Fruit fly (Drosophila melanogaster) whole organism, embryonic: ENCODE measurements around the gene CG34303.
A peak's percentile ranks its signal among the peaks of the same experiment; 100 is the strongest.

Source experiments
- Ada2b ChIP-seq: fragments of 200-800 bp; sonication (Bioruptor generic); IDR thresholded peaks from 2 replicates; pipeline ENCODE4 v1.3.6; 2022; ENCODE audit warnings: missing biosample characterization, missing genetic modification characterization
- Asciz ChIP-seq: fragments of 200-800 bp; sonication (Bioruptor generic); optimal IDR thresholded peaks from 2 replicates; lab custom pipeline; 2017; ENCODE audit warnings: missing biosample characterization, mild to moderate bottlenecking, missing genetic modification characterization, missing genetic modification reagents
- Atf6 ChIP-seq: fragments of 200-800 bp; sonication (Bioruptor generic); IDR thresholded peaks from 2 replicates; pipeline ENCODE4 v1.3.6; 2022; ENCODE audit warnings: missing biosample characterization, missing genetic modification characterization
- Awh ChIP-seq: fragments of 200-800 bp; sonication (Bioruptor generic); IDR thresholded peaks from 2 replicates; pipeline ENCODE4, ENCODE4 v1.3.6; 2022; ENCODE audit warnings: missing biosample characterization, missing genetic modification characterization
- CG10209 ChIP-seq: fragments of 200-800 bp; sonication (Bioruptor generic); optimal IDR thresholded peaks from 3 replicates; lab custom pipeline; 2017; ENCODE audit warnings: missing biosample characterization, mild to moderate bottlenecking, missing genetic modification characterization, missing genetic modification reagents
- CG1024 ChIP-seq: fragments of 200-800 bp; sonication (Bioruptor generic); IDR thresholded peaks from 2 replicates; pipeline ENCODE4 v1.3.6; 2022; ENCODE audit warnings: missing biosample characterization, missing genetic modification characterization
- CG10321 ChIP-seq: fragments of 200-800 bp; sonication (Bioruptor generic); IDR thresholded peaks from 2 replicates; pipeline ENCODE4 v1.3.6; 2022; ENCODE audit warnings: missing biosample characterization, missing genetic modification characterization
- CG14667 ChIP-seq: fragments of 200-800 bp; sonication (Bioruptor generic); IDR thresholded peaks from 2 replicates; pipeline ENCODE4 v1.3.6; 2022; ENCODE audit warnings: missing biosample characterization, missing genetic modification characterization
- CG15073 ChIP-seq: fragments of 200-800 bp; sonication (Bioruptor generic); optimal IDR thresholded peaks from 2 replicates; lab custom pipeline; 2016; ENCODE audit warnings: missing biosample characterization, missing genetic modification characterization
- CG16779 ChIP-seq: fragments of 200-800 bp; sonication (Bioruptor generic); IDR thresholded peaks from 2 replicates; pipeline ENCODE4 v1.3.6; 2022; ENCODE audit warnings: missing biosample characterization, missing genetic modification characterization
- CG16863 ChIP-seq: fragments of 200-800 bp; sonication (Bioruptor generic); optimal IDR thresholded peaks from 3 replicates; lab custom pipeline; 2016; ENCODE audit warnings: missing biosample characterization, missing genetic modification characterization
- CG1792 ChIP-seq: fragments of 200-800 bp; sonication (Bioruptor generic); optimal IDR thresholded peaks from 2 replicates; lab custom pipeline; 2016; ENCODE audit warnings: missing biosample characterization, missing genetic modification characterization
- CG18599 ChIP-seq: fragments of 200-800 bp; sonication (Bioruptor generic); optimal IDR thresholded peaks from 3 replicates; lab custom pipeline; 2017; ENCODE audit warnings: missing biosample characterization, missing genetic modification characterization, mild to moderate bottlenecking, moderate library complexity, missing genetic modification reagents
- CG2120 ChIP-seq: fragments of 200-800 bp; sonication (Bioruptor generic); optimal IDR thresholded peaks from 3 replicates; lab custom pipeline; 2016; ENCODE audit warnings: missing biosample characterization, missing genetic modification characterization
- CG2199 ChIP-seq: fragments of 200-800 bp; sonication (Bioruptor generic); IDR thresholded peaks from 3 replicates; pipeline ENCODE4 v1.3.6; 2022; ENCODE audit warnings: missing biosample characterization, missing genetic modification characterization
- CG3065 ChIP-seq: fragments of 200-800 bp; sonication (Bioruptor generic); optimal IDR thresholded peaks from 2 replicates; lab custom pipeline; 2016; ENCODE audit warnings: missing biosample characterization, missing genetic modification characterization
- CG5953 ChIP-seq: fragments of 200-800 bp; sonication (Bioruptor generic); IDR thresholded peaks from 2 replicates; pipeline ENCODE4 v1.3.6; 2022; ENCODE audit warnings: missing biosample characterization, missing genetic modification characterization
- CG6689 ChIP-seq: fragments of 200-800 bp; sonication (Bioruptor generic); IDR thresholded peaks from 2 replicates; pipeline ENCODE4 v1.3.6; 2022; ENCODE audit warnings: missing biosample characterization, missing genetic modification characterization
- CG7745 ChIP-seq: fragments of 200-800 bp; sonication (Bioruptor generic); optimal IDR thresholded peaks from 2 replicates; lab custom pipeline; 2018; ENCODE audit warnings: missing biosample characterization, mild to moderate bottlenecking, missing genetic modification characterization, moderate library complexity
- CG9817 ChIP-seq: fragments of 200-800 bp; sonication (Bioruptor generic); optimal IDR thresholded peaks from 2 replicates; lab custom pipeline; 2018; ENCODE audit warnings: missing biosample characterization, mild to moderate bottlenecking, missing genetic modification characterization, moderate library complexity
- Camta ChIP-seq: fragments of 200-800 bp; sonication (Bioruptor generic); optimal IDR thresholded peaks from 2 replicates; lab custom pipeline; 2016; ENCODE audit warnings: missing biosample characterization, missing genetic modification characterization
- Doc3 ChIP-seq: fragments of 200-800 bp; sonication (Bioruptor generic); IDR thresholded peaks from 3 replicates; pipeline ENCODE4 v1.3.6; 2022; ENCODE audit warnings: missing biosample characterization, missing genetic modification characterization; ENCODE audit not compliant: partially characterized antibody
- E2f2 ChIP-seq: fragments of 200-800 bp; sonication (Bioruptor generic); IDR thresholded peaks from 2 replicates; pipeline ENCODE4 v1.3.6; 2022; ENCODE audit warnings: missing biosample characterization, missing genetic modification characterization
- Opbp ChIP-seq: fragments of 200-800 bp; sonication (Bioruptor generic); IDR thresholded peaks from 3 replicates; pipeline ENCODE4 v1.3.6; 2022; ENCODE audit warnings: missing biosample characterization, missing genetic modification characterization; ENCODE audit not compliant: partially characterized antibody
- Optix ChIP-seq: fragments of 200-800 bp; sonication (Bioruptor generic); IDR thresholded peaks from 3 replicates; pipeline ENCODE4 v1.3.6; 2022; ENCODE audit warnings: missing biosample characterization, missing genetic modification characterization
- Rx ChIP-seq: fragments of 200-800 bp; sonication (Bioruptor generic); IDR thresholded peaks from 2 replicates; pipeline ENCODE4 v1.3.6; 2022; ENCODE audit warnings: missing biosample characterization, missing genetic modification characterization
- Sox100B ChIP-seq: fragments of 200-800 bp; sonication (Bioruptor generic); optimal IDR thresholded peaks from 3 replicates; lab custom pipeline; 2018; ENCODE audit warnings: missing biosample characterization, mild to moderate bottlenecking, missing genetic modification characterization
- Stat92E ChIP-seq, 3 experiments: fragments of >200 bp in 2 of 3; fragments of 200-800 bp in 1 of 3; sonication (Bioruptor generic) in 1 of 3; optimal IDR thresholded peaks; 2 replicates each; lab custom pipeline; 2017 to 2019; ENCODE audit warnings: missing biosample characterization in 3 of 3, missing genetic modification characterization in 3 of 3, mild to moderate bottlenecking in 1 of 3, moderate library complexity in 1 of 3
- cato ChIP-seq: fragments of 200-800 bp; sonication (Bioruptor generic); optimal IDR thresholded peaks from 2 replicates; lab custom pipeline; 2016; ENCODE audit warnings: missing biosample characterization, missing genetic modification characterization, borderline replicate concordance
- crc ChIP-seq: fragments of 200-800 bp; sonication (Bioruptor generic); optimal IDR thresholded peaks from 2 replicates; lab custom pipeline; 2016; ENCODE audit warnings: missing biosample characterization, missing genetic modification characterization
- dmrt99B ChIP-seq: fragments of 200-800 bp; sonication (Bioruptor generic); optimal IDR thresholded peaks from 2 replicates; lab custom pipeline; 2018; ENCODE audit warnings: missing biosample characterization, mild to moderate bottlenecking, missing genetic modification characterization, moderate library complexity
- dysf ChIP-seq: fragments of 200-800 bp; sonication (Bioruptor generic); IDR thresholded peaks from 3 replicates; pipeline ENCODE4 v1.3.6; 2022; ENCODE audit warnings: missing biosample characterization, missing genetic modification characterization
- emc ChIP-seq: fragments of 200-800 bp; sonication (Bioruptor generic); optimal IDR thresholded peaks from 2 replicates; lab custom pipeline; 2016; ENCODE audit warnings: missing biosample characterization, missing genetic modification characterization
- fd3F ChIP-seq: fragments of 200-800 bp; sonication (Bioruptor generic); optimal IDR thresholded peaks from 2 replicates; lab custom pipeline; 2018; ENCODE audit warnings: missing biosample characterization, mild to moderate bottlenecking, missing genetic modification characterization, moderate library complexity
- fd96Cb ChIP-seq: fragments of 200-800 bp; sonication (Bioruptor generic); optimal IDR thresholded peaks from 2 replicates; lab custom pipeline; 2018; ENCODE audit warnings: missing biosample characterization, mild to moderate bottlenecking, missing genetic modification characterization, moderate library complexity
- fru ChIP-seq: fragments of >200 bp; optimal IDR thresholded peaks from 2 replicates; lab custom pipeline; 2017
- hbn ChIP-seq: fragments of 200-800 bp; sonication (Bioruptor generic); IDR thresholded peaks from 2 replicates; pipeline ENCODE4 v1.3.6; 2022; ENCODE audit warnings: missing biosample characterization, missing genetic modification characterization; ENCODE audit not compliant: partially characterized antibody
- ken ChIP-seq: fragments of 200-800 bp; sonication (Bioruptor generic); IDR thresholded peaks from 3 replicates; pipeline ENCODE4 v1.3.6; 2022; ENCODE audit warnings: missing biosample characterization, missing genetic modification characterization
- lbe ChIP-seq: fragments of 200-800 bp; sonication (Bioruptor generic); optimal IDR thresholded peaks from 2 replicates; lab custom pipeline; 2016; ENCODE audit warnings: missing biosample characterization, mild to moderate bottlenecking, missing genetic modification characterization
- lola ChIP-seq, 3 experiments: fragments of >200 bp in 2 of 3; fragments of 200-800 bp in 1 of 3; sonication (Bioruptor generic) in 1 of 3; optimal IDR thresholded peaks; 2 replicates each; lab custom pipeline; 2017 to 2019; ENCODE audit warnings: missing biosample characterization in 3 of 3, missing genetic modification characterization in 3 of 3, mild to moderate bottlenecking in 1 of 3, moderate library complexity in 1 of 3
- maf-S ChIP-seq: fragments of 200-800 bp; sonication (Bioruptor generic); optimal IDR thresholded peaks from 2 replicates; lab custom pipeline; 2016; ENCODE audit warnings: missing biosample characterization, missing genetic modification characterization
- nerfin-1 ChIP-seq: fragments of 200-800 bp; sonication (Bioruptor generic); optimal IDR thresholded peaks from 3 replicates; lab custom pipeline; 2019; ENCODE audit warnings: missing biosample characterization, mild to moderate bottlenecking, missing genetic modification characterization, moderate library complexity
- p53 ChIP-seq: fragments of 200-800 bp; sonication (Bioruptor generic); optimal IDR thresholded peaks from 2 replicates; lab custom pipeline; 2016; ENCODE audit warnings: missing biosample characterization, missing genetic modification characterization
- peb ChIP-seq: fragments of 200-800 bp; sonication (Bioruptor generic); IDR thresholded peaks from 2 replicates; pipeline ENCODE4 v1.3.6; 2022; ENCODE audit warnings: missing biosample characterization, missing genetic modification characterization
- pfk ChIP-seq: fragments of 200-800 bp; sonication (Bioruptor generic); optimal IDR thresholded peaks from 2 replicates; lab custom pipeline; 2018; ENCODE audit warnings: missing biosample characterization, mild to moderate bottlenecking, missing genetic modification characterization, moderate library complexity
- row ChIP-seq: fragments of 200-800 bp; sonication (Bioruptor generic); IDR thresholded peaks from 3 replicates; pipeline ENCODE4 v1.3.6; 2022; ENCODE audit warnings: missing biosample characterization, missing genetic modification characterization
- so ChIP-seq: fragments of 200-800 bp; sonication (Bioruptor generic); IDR thresholded peaks from 3 replicates; pipeline ENCODE4 v1.3.6; 2022; ENCODE audit warnings: missing biosample characterization, missing genetic modification characterization
- trem ChIP-seq: fragments of 200-800 bp; optimal IDR thresholded peaks from 3 replicates; lab custom pipeline; 2019; ENCODE audit warnings: missing biosample characterization, mild to moderate bottlenecking, missing genetic modification characterization, moderate library complexity

The CG34303 gene

DNA sequence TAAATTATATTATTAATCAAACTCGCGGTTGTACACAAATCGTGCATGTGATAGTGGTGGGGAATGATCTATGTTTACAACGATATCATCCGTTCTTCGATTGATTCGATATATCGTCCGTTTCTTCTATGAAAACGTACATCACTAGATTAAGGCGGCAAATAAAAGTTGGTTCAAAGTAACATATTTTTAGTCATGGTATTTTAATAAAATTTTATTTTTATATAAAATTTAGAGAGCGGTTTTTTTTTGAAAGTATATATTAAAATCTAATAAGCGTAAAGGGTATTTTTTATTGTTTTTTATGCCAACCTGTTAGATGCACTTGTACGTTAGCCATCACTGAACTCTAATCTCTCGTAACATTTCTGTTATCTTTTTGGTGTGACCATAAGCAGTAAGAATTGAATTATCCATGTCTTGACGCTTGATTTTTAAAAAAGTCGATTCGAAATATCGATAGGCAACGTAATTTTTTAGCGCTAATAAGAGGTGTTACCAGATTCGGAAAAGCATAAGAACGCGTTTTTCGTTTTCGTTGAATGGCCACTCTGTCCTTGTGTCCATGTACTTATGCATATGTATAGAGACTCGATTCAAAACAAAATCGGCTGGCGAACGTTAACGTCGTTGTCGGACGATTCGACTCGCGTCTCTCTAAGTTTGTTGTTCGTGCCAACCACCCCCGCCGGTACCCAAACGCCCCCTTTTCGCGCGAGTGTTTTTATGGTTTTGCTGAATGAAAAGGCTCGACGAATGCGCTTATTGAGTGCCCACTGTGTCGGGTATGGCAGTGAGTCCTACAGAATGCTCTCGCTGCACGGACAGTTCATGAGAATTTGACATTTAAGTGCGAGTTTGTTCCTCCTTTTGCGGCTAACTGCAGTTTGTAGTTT lies 7.3 kb downstream of the CG34303 start, which contains the start of the genes TAF1B and Invadolysin (continued):
- TF ChIP-seq CG10209 (peak; percentile 11), Camta (GFP tag; lab: Kevin White, UChicago) (peak; percentile 29), crc (peak; percentile 27), CG3065 (no peak), CG7745 (tag; lab: Kevin White, UChicago) (no peak), fd3F (GFP tag; lab: Kevin White, UChicago) (no peak), CG6689 (no peak), CG18599 (GFP tag; lab: Kevin White, UChicago) (peak; percentile 60), dysf (no peak), Opbp (peak; percentile 93), CG16779 (no peak), fru (lab: Kevin White, UChicago) (no peak), Awh (GFP tag; lab: Robert Waterston, UW) (no peak), Doc3 (peak; percentile 90), CG9817 (tag; lab: Kevin White, UChicago) (peak; percentile 40), CG15073 (GFP tag; lab: Kevin White, UChicago) (no peak), lbe (GFP tag; lab: Kevin White, UChicago) (peak; percentile 78), trem (tag; lab: Kevin White, UChicago) (peak; percentile 77), maf-S (no peak), lola (GFP tag; optimal IDR thresholded peaks at IDR 0.05; lab: Kevin White, UChicago) (peak in 1 of 3 experiments; percentile 33), so (GFP tag; lab: Robert Waterston, UW) (no peak), Rx (GFP tag; lab: Robert Waterston, UW) (no peak), CG1792 (GFP tag; lab: Kevin White, UChicago) (no peak), CG5953 (GFP tag; lab: Robert Waterston, UW) (no peak), Asciz (GFP tag; lab: Kevin White, UChicago) (no peak), E2f2 (GFP tag; lab: Robert Waterston, UW) (peak; percentile 96), pfk (GFP tag; lab: Kevin White, UChicago) (no peak), row (GFP tag; lab: Robert Waterston, UW) (peak; percentile 67), fd96Cb (tag; lab: Kevin White, UChicago) (no peak), CG14667 (GFP tag; lab: Robert Waterston, UW) (no peak), CG10321 (GFP tag; lab: Robert Waterston, UW) (no peak), emc (GFP tag; lab: Kevin White, UChicago) (no peak), hbn (peak; percentile 94), peb (GFP tag; lab: Robert Waterston, UW) (no peak), CG2120 (GFP tag; lab: Kevin White, UChicago) (peak; percentile 69), cato (GFP tag; lab: Kevin White, UChicago) (peak; percentile 9), Sox100B (GFP tag; lab: Kevin White, UChicago) (peak; percentile 40), Optix (GFP tag; lab: Robert Waterston, UW) (no peak), Ada2b (GFP tag; lab: Robert Waterston, UW) (peak; percentile 40; the same call in 1 of the 2 replicates), CG16863 (GFP tag; lab: Kevin White, UChicago) (no peak), Stat92E (GFP tag; optimal IDR thresholded peaks at IDR 0.05; lab: Kevin White, UChicago) (peak in 1 of 3 experiments; percentile 35), ken (GFP tag; lab: Robert Waterston, UW) (0 out of 3 replicates have a peak, but pooled peaks have one; percentile 42), Atf6 (GFP tag; lab: Robert Waterston, UW) (peak; percentile 61; the same call in 1 of the 2 replicates), dmrt99B (tag; lab: Kevin White, UChicago) (peak; percentile 22), CG2199 (GFP tag; lab: Robert Waterston, UW) (no peak), CG1024 (GFP tag; lab: Robert Waterston, UW) (no peak), nerfin-1 (tag; lab: Kevin White, UChicago) (peak; percentile 58), p53 (GFP tag; lab: Kevin White, UChicago) (no peak)
